Worm (Caenorhabditis elegans) whole organism, midembryonic: Measurements from ENCODE around the gene F43E2.1.

Source experiments
- T22C8.4 ChIP-seq: fragments of 200-800 bp; sonication (Bioruptor generic); IDR thresholded peaks from 2 replicates; pipeline ENCODE4 v1.3.6; 2022; ENCODE audit warnings: missing genetic modification characterization, missing compliant biosample characterization
- cog-1 ChIP-seq: sonication (generic microtip); optimal IDR thresholded peaks from 2 replicates; lab custom pipeline; 2016; ENCODE audit warnings: missing genetic modification characterization, missing compliant biosample characterization
- klf-2 ChIP-seq: fragments of 200-800 bp; sonication (Bioruptor generic); conservative IDR thresholded peaks from 2 replicates; pipeline ENCODE4 v1.3.6; 2022; ENCODE audit warnings: missing genetic modification reagents, missing genetic modification characterization, missing compliant biosample characterization
- med-1 ChIP-seq: sonication (generic microtip); optimal IDR thresholded peaks from 2 replicates; lab custom pipeline; 2017; ENCODE audit warnings: missing genetic modification characterization, mild to moderate bottlenecking, missing compliant biosample characterization, antibody characterized with exemption, missing genetic modification reagents; ENCODE audit not compliant: insufficient read depth
- ref-1 ChIP-seq: fragments of 200-800 bp; sonication (Bioruptor generic); conservative IDR thresholded peaks from 2 replicates; pipeline ENCODE4 v1.3.6; 2022; ENCODE audit warnings: missing genetic modification reagents, missing genetic modification characterization, missing compliant biosample characterization
- tab-1 ChIP-seq: fragments of 200-800 bp; sonication (Bioruptor generic); IDR thresholded peaks from 2 replicates; pipeline ENCODE4 v1.3.6; 2022; ENCODE audit warnings: missing genetic modification characterization, missing compliant biosample characterization
- ztf-23 ChIP-seq: fragments of 200-800 bp; sonication (Bioruptor generic); IDR thresholded peaks from 2 replicates; pipeline ENCODE4 v1.3.6; 2022; ENCODE audit warnings: missing genetic modification reagents, missing genetic modification characterization, missing compliant biosample characterization

- TF ChIP-seq klf-2 (no peak), med-1 (no peak), ref-1 (no peak), T22C8.4 (GFP tag; lab: Robert Waterston, UW) (no peak), cog-1 (tag; lab: Kevin White, UChicago) (no peak), ztf-23 (no peak), tab-1 (no peak)
These were observed 19.0 kb downstream of the F43E2.1 start for ce11 chrII:7393922-7394689.
